Worm (Caenorhabditis elegans) whole organism, dauer: Measurements from ENCODE around the gene sri-27.

Source experiments
- unc-62 ChIP-seq: sonication (generic microtip); optimal IDR thresholded peaks from 2 replicates; lab custom pipeline; 2017; ENCODE audit warnings: missing biosample characterization, missing genetic modification reagents, missing genetic modification characterization

sri-27 gene

ce11 chrV:1731918-1732317 lies 6.5 kb downstream of the sri-27 start, which contains the start of gene gst-21:
Gene gst-21 (minus strand): TSS chrV:1732018.
- TF ChIP-seq unc-62 (GFP tag; lab: Kevin White, UChicago): no peak

- TF ChIP-seq unc-62 (GFP tag; lab: Kevin White, UChicago): no peak
These were observed 9.1 kb downstream of the sri-27 start, which contains the start of gene str-160 for ce11 chrV:1734569-1734968. Gene str-160 (plus strand): TSS chrV:1734869.

- TF ChIP-seq unc-62 (GFP tag; lab: Kevin White, UChicago): no peak
These were observed 15.6 kb downstream of the sri-27 start, which contains the start of gene srab-25 for ce11 chrV:1741074-1741473. Gene srab-25 (minus strand): TSS chrV:1741174.

- no peak for TF ChIP-seq unc-62 (GFP tag; lab: Kevin White, UChicago)
These were observed 17.9 kb downstream of the sri-27 start, which contains the start of gene nhr-256 for ce11 chrV:1743205-1743870. Gene nhr-256 (plus strand): TSS chrV:1743771.

ce11 chrV:1749053-1749452 lies 23.6 kb downstream of the sri-27 start, which contains the start of gene ZK697.8:
Gene ZK697.8 (minus strand): TSS chrV:1749153.
- no peak for TF ChIP-seq unc-62 (GFP tag; lab: Kevin White, UChicago)

ce11 chrV:1751449-1751848 lies 26.0 kb downstream of the sri-27 start, which contains the start of gene srh-199:
Gene srh-199 (minus strand): TSS chrV:1751549.
- TF ChIP-seq unc-62 (GFP tag; lab: Kevin White, UChicago): no peak

- no peak for TF ChIP-seq unc-62 (GFP tag; lab: Kevin White, UChicago)
These were observed 27.0 kb downstream of the sri-27 start, which contains the start of gene ZK697.1 for ce11 chrV:1752496-1752895. Gene ZK697.1 (plus strand): TSS chrV:1752796.

- no peak for TF ChIP-seq unc-62 (GFP tag; lab: Kevin White, UChicago)
These were observed 30.1 kb downstream of the sri-27 start, which contains the start of gene ZK697.14 for ce11 chrV:1755589-1755988. Gene ZK697.14 (minus strand): TSS chrV:1755689.

ce11 chrV:1756099-1756498 lies 30.6 kb downstream of the sri-27 start:
- no peak for TF ChIP-seq unc-62 (GFP tag; lab: Kevin White, UChicago)

ce11 chrV:1756856-1757255 lies 31.4 kb downstream of the sri-27 start, which contains the start of gene clec-204:
Gene clec-204 (plus strand): TSS chrV:1757156.
- no peak for TF ChIP-seq unc-62 (GFP tag; lab: Kevin White, UChicago)

- no peak for TF ChIP-seq unc-62 (GFP tag; lab: Kevin White, UChicago)
These were observed 35.2 kb downstream of the sri-27 start, which contains the start of gene clec-205 for ce11 chrV:1760682-1761081. Gene clec-205 (plus strand): TSS chrV:1760893.

- no peak for TF ChIP-seq unc-62 (GFP tag; lab: Kevin White, UChicago)
These were observed 42.0 kb downstream of the sri-27 start for ce11 chrV:1767427-1767826.

ce11 chrV:1771727-1772126 lies 46.3 kb downstream of the sri-27 start, which contains the start of gene dhs-13:
Gene dhs-13 (minus strand): TSS chrV:1771734.
- TF ChIP-seq unc-62 (GFP tag; lab: Kevin White, UChicago): no peak

ce11 chrV:1773120-1773519 lies 47.7 kb downstream of the sri-27 start:
- no peak for TF ChIP-seq unc-62 (GFP tag; lab: Kevin White, UChicago)

- TF ChIP-seq unc-62 (GFP tag; lab: Kevin White, UChicago): no peak
These were observed 49.6 kb downstream of the sri-27 start, which contains the start of gene F36H9.7 for ce11 chrV:1774874-1775589. Gene F36H9.7 (minus strand): TSS chrV:1774924.
